Fruit fly (Drosophila melanogaster): Measurements from ENCODE around the gene GstZ1.

GstZ1 gene

DNA sequence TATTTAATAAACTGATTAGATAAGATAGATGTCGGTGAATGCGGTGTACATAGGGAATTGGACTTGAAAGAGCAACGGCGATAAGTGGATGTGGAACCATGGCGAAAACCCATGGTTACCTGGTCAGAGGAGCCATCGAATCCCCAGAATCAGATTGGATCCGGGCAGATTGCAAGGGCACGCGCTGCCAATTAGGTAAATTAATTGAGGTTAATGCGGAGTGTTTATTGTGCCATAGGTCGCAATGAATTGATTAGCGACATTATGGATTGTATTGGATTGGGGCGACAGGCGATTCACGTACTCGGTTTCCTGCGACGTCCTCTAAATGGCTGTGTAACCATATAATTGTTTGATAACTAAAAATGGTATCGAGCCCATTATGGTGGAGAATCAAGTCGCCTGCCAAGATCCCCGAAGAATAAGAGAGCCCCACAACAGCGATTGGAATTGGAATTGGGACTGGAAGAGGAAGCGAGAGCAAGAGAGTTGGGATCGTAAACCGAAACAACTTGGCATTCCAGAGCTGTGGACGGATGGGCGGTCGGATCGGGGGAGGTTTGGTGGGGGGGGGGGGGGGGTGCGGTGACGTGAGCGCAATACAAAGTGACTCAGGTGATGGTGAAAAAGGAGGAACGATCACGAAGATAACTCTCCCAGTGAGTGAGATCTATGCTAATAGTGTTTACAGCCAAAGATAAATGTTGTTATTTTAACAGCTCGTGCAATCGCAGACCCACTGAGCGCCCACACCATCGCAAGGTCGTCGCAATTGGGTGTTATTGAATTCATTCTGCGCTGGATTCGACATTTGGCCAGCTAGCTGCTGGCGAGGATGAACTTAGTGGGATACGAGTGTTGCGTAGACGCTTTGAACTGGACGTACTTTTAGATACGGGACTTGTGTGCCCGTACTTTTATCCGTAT, 45.4 kb upstream of the GstZ1 start:
- TF ChIP-seq Dif (GFP tag; optimal IDR thresholded peaks at IDR 0.05; ENCODE audit: partially characterized antibody) (peak; percentile 56), dl (GFP tag; optimal IDR thresholded peaks at IDR 0.05; ENCODE audit: insufficient read depth in 1 of 2, partially characterized antibody in 2 of 2) (peak in 1 of 2 experiments; percentile 61), N (GFP tag; optimal IDR thresholded peaks at IDR 0.05) (no peak), Rel (GFP tag; optimal IDR thresholded peaks at IDR 0.05) (no peak), Rel (tag; optimal IDR thresholded peaks at IDR 0.05) (no peak), h (GFP tag; optimal IDR thresholded peaks at IDR 0.05) (peak; percentile 57)

dm6 chr3R:9500193-9501051, 44.1 kb upstream of the GstZ1 start:
- TF ChIP-seq CrebA (GFP tag; optimal IDR thresholded peaks at IDR 0.05; ENCODE audit: borderline replicate concordance) (no peak), h (GFP tag; optimal IDR thresholded peaks at IDR 0.05) (peak; percentile 14)

- TF ChIP-seq jim (GFP tag; optimal IDR thresholded peaks at IDR 0.05) (no peak), Hnf4 (GFP tag; optimal IDR thresholded peaks at IDR 0.05) (no peak), Jra (GFP tag; optimal IDR thresholded peaks at IDR 0.05) (no peak)
Observed at dm6 chr3R:9499238-9499637, 42.9 kb upstream of the GstZ1 start.

dm6 chr3R:9496748-9497147, 40.4 kb upstream of the GstZ1 start:
- TF ChIP-seq Hr83 (GFP tag; optimal IDR thresholded peaks at IDR 0.05; ENCODE audit: poor library complexity, severe bottlenecking), result peak; percentile 78
- peak; percentile 41 for TF ChIP-seq dsf (GFP tag; optimal IDR thresholded peaks at IDR 0.05; ENCODE audit: borderline replicate concordance)
- peak in 1 of 2 experiments; percentile 86 for TF ChIP-seq foxo (GFP tag; optimal IDR thresholded peaks at IDR 0.05)
- peak; percentile 77 for TF ChIP-seq br (GFP tag; optimal IDR thresholded peaks at IDR 0.05)
- TF ChIP-seq h (GFP tag; optimal IDR thresholded peaks at IDR 0.05), result peak; percentile 78
- peak; percentile 49 for TF ChIP-seq OdsH (GFP tag; optimal IDR thresholded peaks at IDR 0.05)
- TF ChIP-seq Jra (GFP tag; optimal IDR thresholded peaks at IDR 0.05), result peak; percentile 75
- TF ChIP-seq Dfd (GFP tag; optimal IDR thresholded peaks at IDR 0.05), result no peak
- peak; percentile 74 for TF ChIP-seq Myc (optimal IDR thresholded peaks at IDR 0.05)
- peak; percentile 84 for TF ChIP-seq tai (GFP tag; optimal IDR thresholded peaks at IDR 0.05)
- no peak for TF ChIP-seq Abd-B (GFP tag; optimal IDR thresholded peaks at IDR 0.05)
- TF ChIP-seq HLH106 (tag; optimal IDR thresholded peaks at IDR 0.05), result peak; percentile 75
- no peak for TF ChIP-seq usp (GFP tag; optimal IDR thresholded peaks at IDR 0.05)
- peak; percentile 8 for TF ChIP-seq N (GFP tag; optimal IDR thresholded peaks at IDR 0.05)
- no peak for TF ChIP-seq Dif (GFP tag; optimal IDR thresholded peaks at IDR 0.05; ENCODE audit: partially characterized antibody)
- peak; percentile 28 for TF ChIP-seq dmrt93B (GFP tag; optimal IDR thresholded peaks at IDR 0.05)
- TF ChIP-seq CG32264 (GFP tag; optimal IDR thresholded peaks at IDR 0.05), result peak; percentile 42
- TF ChIP-seq fru (GFP tag; optimal IDR thresholded peaks at IDR 0.05), result peak; percentile 55
- peak; percentile 18 for TF ChIP-seq woc (GFP tag; optimal IDR thresholded peaks at IDR 0.05)
- TF ChIP-seq pan (optimal IDR thresholded peaks at IDR 0.05), result no peak
- TF ChIP-seq lola (GFP tag; optimal IDR thresholded peaks at IDR 0.05), result no peak
- TF ChIP-seq brk (GFP tag; optimal IDR thresholded peaks at IDR 0.05), result peak; percentile 72
- peak; percentile 42 for TF ChIP-seq psq (GFP tag; optimal IDR thresholded peaks at IDR 0.05)
- TF ChIP-seq ey (GFP tag; optimal IDR thresholded peaks at IDR 0.05), result peak; percentile 68
- peak; percentile 63 for TF ChIP-seq CG9705 (GFP tag; optimal IDR thresholded peaks at IDR 0.05)
- TF ChIP-seq GATAd (GFP tag; optimal IDR thresholded peaks at IDR 0.05), result no peak
- peak; percentile 71 for TF ChIP-seq rgr (GFP tag; optimal IDR thresholded peaks at IDR 0.05)
- TF ChIP-seq sage (GFP tag; optimal IDR thresholded peaks at IDR 0.05), result peak; percentile 56
- peak; percentile 41 for TF ChIP-seq Sp1 (GFP tag; optimal IDR thresholded peaks at IDR 0.05)
- TF ChIP-seq CrebA (GFP tag; optimal IDR thresholded peaks at IDR 0.05; ENCODE audit: borderline replicate concordance), result peak; percentile 82
- TF ChIP-seq Hnf4 (GFP tag; optimal IDR thresholded peaks at IDR 0.05), result peak; percentile 90
- peak; percentile 60 for TF ChIP-seq sv (GFP tag; optimal IDR thresholded peaks at IDR 0.05)
- TF ChIP-seq Rel (GFP tag; optimal IDR thresholded peaks at IDR 0.05), result no peak
- peak; percentile 49 for TF ChIP-seq Rel (tag; optimal IDR thresholded peaks at IDR 0.05)

All from whole organism, wandering third instar larva.